Worm (Caenorhabditis elegans) whole organism, L2 larva: Measurements from ENCODE around the gene ZK105.5.

ENCODE experiments used
- F13H6.1 ChIP-seq: sonication (generic microtip); optimal IDR thresholded peaks from 2 replicates; lab custom pipeline; 2016; ENCODE audit warnings: missing genetic modification characterization, missing compliant biosample characterization
- R02D3.7 ChIP-seq: fragments of 150-350 bp; optimal IDR thresholded peaks from 2 replicates; lab custom pipeline; 2014; ENCODE audit warnings: missing biosample characterization, missing genetic modification characterization
- ZK546.5 ChIP-seq: sonication (generic microtip); optimal IDR thresholded peaks from 2 replicates; lab custom pipeline; 2017; ENCODE audit warnings: missing biosample characterization, missing genetic modification characterization
- aly-2 ChIP-seq: fragments of 150-350 bp; optimal IDR thresholded peaks from 2 replicates; lab custom pipeline; 2014; ENCODE audit warnings: missing biosample characterization, missing genetic modification characterization
- ama-1 ChIP-seq: fragments of 150-350 bp; optimal IDR thresholded peaks from 2 replicates; lab custom pipeline; 2018; ENCODE audit warnings: inconsistent platforms
- blmp-1 ChIP-seq: sonication (generic microtip); optimal IDR thresholded peaks from 2 replicates; lab custom pipeline; 2017; ENCODE audit warnings: missing genetic modification characterization, mild to moderate bottlenecking, missing compliant biosample characterization, antibody characterized with exemption, moderate library complexity; ENCODE audit not compliant: insufficient read depth
- ceh-82 ChIP-seq: fragments of 150-350 bp; optimal IDR thresholded peaks from 2 replicates; lab custom pipeline; 2014; ENCODE audit warnings: missing biosample characterization, missing genetic modification characterization
- dmd-4 ChIP-seq: sonication (generic microtip); optimal IDR thresholded peaks from 2 replicates; lab custom pipeline; 2017; ENCODE audit warnings: missing biosample characterization, missing genetic modification characterization
- egl-27 ChIP-seq: sonication (generic microtip); optimal IDR thresholded peaks from 3 replicates; lab custom pipeline; 2017; ENCODE audit warnings: missing biosample characterization, missing genetic modification reagents, missing genetic modification characterization
- elt-1 ChIP-seq: fragments of 150-350 bp; optimal IDR thresholded peaks from 2 replicates; lab custom pipeline; 2014; ENCODE audit warnings: missing biosample characterization, missing genetic modification characterization
- fos-1 ChIP-seq: fragments of 150-350 bp; optimal IDR thresholded peaks from 2 replicates; lab custom pipeline; 2014; ENCODE audit warnings: missing biosample characterization, missing genetic modification characterization
- gmeb-1 ChIP-seq: fragments of 150-350 bp; optimal IDR thresholded peaks from 2 replicates; lab custom pipeline; 2014; ENCODE audit warnings: missing biosample characterization, missing genetic modification characterization
- lin-11 ChIP-seq: fragments of 150-350 bp; sonication (generic microtip); optimal IDR thresholded peaks from 2 replicates; lab custom pipeline; 2014; ENCODE audit warnings: missing biosample characterization, missing genetic modification characterization, inconsistent platforms, mixed read lengths
- lin-13 ChIP-seq: fragments of 150-350 bp; optimal IDR thresholded peaks from 2 replicates; lab custom pipeline; 2014; ENCODE audit warnings: missing biosample characterization, missing genetic modification reagents, missing genetic modification characterization
- lin-39 ChIP-seq: fragments of 150-350 bp; optimal IDR thresholded peaks from 2 replicates; lab custom pipeline; 2014; ENCODE audit warnings: missing biosample characterization, missing genetic modification reagents, missing genetic modification characterization
- lsy-2 ChIP-seq, 2 experiments: fragments of 150-350 bp in 1 of 2; sonication (generic microtip) in 1 of 2; optimal IDR thresholded peaks; 2 replicates each; lab custom pipeline; 2014 to 2017; ENCODE audit warnings: missing biosample characterization in 2 of 2, missing genetic modification characterization in 2 of 2
- mbf-1 ChIP-seq: sonication (generic microtip); optimal IDR thresholded peaks from 2 replicates; lab custom pipeline; 2017; ENCODE audit warnings: missing biosample characterization, missing genetic modification characterization
- nhr-10 ChIP-seq: sonication (generic microtip); optimal IDR thresholded peaks from 2 replicates; lab custom pipeline; 2017; ENCODE audit warnings: missing biosample characterization, missing genetic modification characterization
- nhr-11 ChIP-seq: fragments of 150-350 bp; optimal IDR thresholded peaks from 2 replicates; lab custom pipeline; 2014; ENCODE audit warnings: missing biosample characterization, missing genetic modification characterization
- nhr-12 ChIP-seq: fragments of 150-350 bp; optimal IDR thresholded peaks from 2 replicates; lab custom pipeline; 2014; ENCODE audit warnings: missing biosample characterization, missing genetic modification characterization
- nhr-129 ChIP-seq: fragments of 150-350 bp; optimal IDR thresholded peaks from 2 replicates; lab custom pipeline; 2014; ENCODE audit warnings: missing biosample characterization, missing genetic modification characterization
- nhr-237 ChIP-seq: fragments of 150-350 bp; optimal IDR thresholded peaks from 2 replicates; lab custom pipeline; 2014; ENCODE audit warnings: missing biosample characterization, missing genetic modification characterization
- nhr-6 ChIP-seq: fragments of 150-350 bp; optimal IDR thresholded peaks from 2 replicates; lab custom pipeline; 2014; ENCODE audit warnings: missing biosample characterization, missing genetic modification characterization
- nhr-77 ChIP-seq: fragments of 150-350 bp; optimal IDR thresholded peaks from 2 replicates; lab custom pipeline; 2014; ENCODE audit warnings: missing biosample characterization, missing genetic modification characterization
- peb-1 ChIP-seq: fragments of 150-350 bp; optimal IDR thresholded peaks from 2 replicates; lab custom pipeline; 2014; ENCODE audit warnings: missing biosample characterization, missing genetic modification characterization
- sem-4 ChIP-seq: fragments of 150-350 bp; optimal IDR thresholded peaks from 2 replicates; lab custom pipeline; 2014; ENCODE audit warnings: missing biosample characterization, missing genetic modification reagents, missing genetic modification characterization
- sma-9 ChIP-seq, 2 experiments: fragments of 150-350 bp in 1 of 2; sonication (generic microtip) in 1 of 2; optimal IDR thresholded peaks; 2 replicates each; lab custom pipeline; 2014 to 2016; ENCODE audit warnings: missing genetic modification characterization in 2 of 2, mild to moderate bottlenecking in 1 of 2, missing biosample characterization in 1 of 2, missing compliant biosample characterization in 1 of 2, missing genetic modification reagents in 1 of 2, moderate library complexity in 1 of 2
- snpc-4 ChIP-seq: fragments of 150-350 bp; optimal IDR thresholded peaks from 2 replicates; lab custom pipeline; 2014; ENCODE audit warnings: missing biosample characterization, missing genetic modification characterization
- unc-39 ChIP-seq: fragments of 150-350 bp; optimal IDR thresholded peaks from 2 replicates; lab custom pipeline; 2014; ENCODE audit warnings: missing biosample characterization, missing genetic modification characterization
- unc-55 ChIP-seq: fragments of 150-350 bp; sonication (generic microtip); optimal IDR thresholded peaks from 3 replicates; lab custom pipeline; 2014; ENCODE audit warnings: missing biosample characterization, missing genetic modification reagents, missing genetic modification characterization
- ztf-1 ChIP-seq: fragments of 200-800 bp; sonication (Bioruptor generic); conservative IDR thresholded peaks from 2 replicates; pipeline ENCODE4 v1.3.6; 2022; ENCODE audit warnings: missing genetic modification characterization, missing compliant biosample characterization
- ztf-11 ChIP-seq: sonication (generic microtip); optimal IDR thresholded peaks from 2 replicates; lab custom pipeline; 2017; ENCODE audit warnings: missing biosample characterization, missing genetic modification characterization
- ztf-4 ChIP-seq: fragments of 150-350 bp; optimal IDR thresholded peaks from 2 replicates; lab custom pipeline; 2014; ENCODE audit warnings: missing biosample characterization, missing genetic modification characterization

ZK105.5 gene

ce11 chrV:7723967-7724544 is 6.5 kb upstream of the ZK105.5 start, which contains the start of the genes ZK105.6 and ZK105.8:
TSS of gene ZK105.6 (minus strand) at chrV:7724067.
TSS of gene ZK105.8 (plus strand) at chrV:7724494.
- no peak for TF ChIP-seq mbf-1 (tag; lab: Kevin White, UChicago)

- TF ChIP-seq sem-4 (tag; lab: Kevin White, UChicago), result no peak
These were observed 4.4 kb upstream of the ZK105.5 start, which contains the start of gene ZK105.14 for ce11 chrV:7721945-7722344. TSS of gene ZK105.14 (minus strand) at chrV:7722045.

- no peak for TF ChIP-seq ztf-1 (GFP tag; lab: Robert Waterston, UW)
- TF ChIP-seq fos-1 (tag; lab: Kevin White, UChicago), result no peak
- TF ChIP-seq nhr-129 (tag; lab: Kevin White, UChicago), result no peak
- TF ChIP-seq sma-9 (GFP tag; optimal IDR thresholded peaks at IDR 0.05; lab: Kevin White, UChicago), result no peak
- TF ChIP-seq sma-9 (tag; optimal IDR thresholded peaks at IDR 0.05; lab: Kevin White, UChicago), result no peak
- TF ChIP-seq nhr-237 (tag; lab: Kevin White, UChicago), result no peak
- TF ChIP-seq F13H6.1 (tag; lab: Kevin White, UChicago), result no peak
- no peak for TF ChIP-seq R02D3.7
- TF ChIP-seq nhr-6 (tag; lab: Kevin White, UChicago), result no peak
- no peak for TF ChIP-seq nhr-11 (tag; lab: Kevin White, UChicago)
- no peak for TF ChIP-seq nhr-10 (tag; lab: Kevin White, UChicago)
- TF ChIP-seq lin-11 (tag; lab: Kevin White, UChicago), result no peak
- no peak for TF ChIP-seq ceh-82 (tag; lab: Kevin White, UChicago)
- TF ChIP-seq ama-1 (lab: Kevin White, UChicago), result no peak
- TF ChIP-seq ZK546.5 (tag; lab: Kevin White, UChicago), result no peak
- TF ChIP-seq unc-55 (GFP tag; lab: Kevin White, UChicago), result no peak
- TF ChIP-seq aly-2 (tag; lab: Kevin White, UChicago), result no peak
These were observed 1.5 kb downstream of the ZK105.5 start, which contains the start of gene ZK105.12 for ce11 chrV:7716034-7716433. TSS of gene ZK105.12 (minus strand) at chrV:7716134.

- TF ChIP-seq lin-39 (tag; lab: Kevin White, UChicago), result no peak
These were observed 3.8 kb downstream of the ZK105.5 start, which contains the start of gene ZK105.1 for ce11 chrV:7713691-7714090. TSS of gene ZK105.1 (plus strand) at chrV:7713991.

ce11 chrV:7713072-7713471 is 4.5 kb downstream of the ZK105.5 start, which contains the start of gene ZK105.13:
TSS of gene ZK105.13 (minus strand) at chrV:7713172.
- TF ChIP-seq lin-13 (GFP tag; lab: Kevin White, UChicago) (no peak), nhr-237 (tag; lab: Kevin White, UChicago) (no peak), gmeb-1 (tag; lab: Kevin White, UChicago) (no peak), dmd-4 (tag; lab: Kevin White, UChicago) (no peak), nhr-129 (tag; lab: Kevin White, UChicago) (no peak), unc-39 (tag; lab: Kevin White, UChicago) (no peak), elt-1 (tag; lab: Kevin White, UChicago) (no peak), lin-11 (tag; lab: Kevin White, UChicago) (no peak), ztf-4 (tag; lab: Kevin White, UChicago) (no peak)

ce11 chrV:7708525-7708924 is 9.0 kb downstream of the ZK105.5 start, which contains the start of gene ZK105.11:
TSS of gene ZK105.11 (minus strand) at chrV:7708625.
- TF ChIP-seq R02D3.7, result no peak
- TF ChIP-seq lsy-2 (tag; optimal IDR thresholded peaks at IDR 0.05; lab: Kevin White, UChicago), result no peak

- TF ChIP-seq snpc-4 (no peak), sma-9 (GFP tag; optimal IDR thresholded peaks at IDR 0.05; lab: Kevin White, UChicago) (no peak), sma-9 (tag; optimal IDR thresholded peaks at IDR 0.05; lab: Kevin White, UChicago) (no peak), nhr-12 (tag; lab: Kevin White, UChicago) (no peak), unc-39 (tag; lab: Kevin White, UChicago) (no peak), nhr-77 (tag; lab: Kevin White, UChicago) (no peak), blmp-1 (tag; lab: Kevin White, UChicago) (no peak), peb-1 (tag; lab: Kevin White, UChicago) (no peak), lsy-2 (tag; optimal IDR thresholded peaks at IDR 0.05; lab: Kevin White, UChicago) (no peak), ztf-11 (tag; lab: Kevin White, UChicago) (no peak), elt-1 (tag; lab: Kevin White, UChicago) (no peak), lin-11 (tag; lab: Kevin White, UChicago) (no peak), aly-2 (tag; lab: Kevin White, UChicago) (no peak), ztf-1 (GFP tag; lab: Robert Waterston, UW) (no peak), egl-27 (tag; lab: Kevin White, UChicago) (no peak), nhr-6 (tag; lab: Kevin White, UChicago) (no peak)
- TF ChIP-seq, all 48 proteins: peak for 0
These were observed 12.2 kb downstream of the ZK105.5 start, which contains the start of gene srw-3 for ce11 chrV:7705316-7705715. TSS of gene srw-3 (plus strand) at chrV:7705616.
